Fruit fly (Drosophila melanogaster) whole organism, embryonic: Measurements from ENCODE around the gene CG17187.

Source experiments
- ATbp ChIP-seq: fragments of 200-800 bp; sonication (Bioruptor generic); optimal IDR thresholded peaks from 2 replicates; lab custom pipeline; 2017; ENCODE audit warnings: missing biosample characterization, mild to moderate bottlenecking, missing genetic modification characterization, missing genetic modification reagents
- Asciz ChIP-seq: fragments of 200-800 bp; sonication (Bioruptor generic); optimal IDR thresholded peaks from 2 replicates; lab custom pipeline; 2017; ENCODE audit warnings: missing biosample characterization, mild to moderate bottlenecking, missing genetic modification characterization, missing genetic modification reagents
- Atf6 ChIP-seq: fragments of 200-800 bp; sonication (Bioruptor generic); IDR thresholded peaks from 2 replicates; pipeline ENCODE4 v1.3.6; 2022; ENCODE audit warnings: missing biosample characterization, missing genetic modification characterization
- Bteb2 ChIP-seq: fragments of 200-800 bp; sonication (Bioruptor generic); optimal IDR thresholded peaks from 2 replicates; lab custom pipeline; 2016; ENCODE audit warnings: missing biosample characterization, missing genetic modification characterization
- CG10321 ChIP-seq: fragments of 200-800 bp; sonication (Bioruptor generic); IDR thresholded peaks from 2 replicates; pipeline ENCODE4 v1.3.6; 2022; ENCODE audit warnings: missing biosample characterization, missing genetic modification characterization
- CG10959 ChIP-seq: fragments of 200-800 bp; sonication (Bioruptor generic); IDR thresholded peaks from 2 replicates; pipeline ENCODE4 v1.3.6; 2022; ENCODE audit warnings: missing biosample characterization, missing genetic modification characterization
- CG12236 ChIP-seq: fragments of 200-800 bp; sonication (Bioruptor generic); optimal IDR thresholded peaks from 2 replicates; lab custom pipeline; 2016; ENCODE audit warnings: missing biosample characterization, missing genetic modification characterization
- CG12299 ChIP-seq: fragments of 200-800 bp; sonication (Bioruptor generic); optimal IDR thresholded peaks from 2 replicates; lab custom pipeline; 2018; ENCODE audit warnings: missing biosample characterization, mild to moderate bottlenecking, missing genetic modification characterization
- CG13123 ChIP-seq: fragments of 200-800 bp; sonication (Bioruptor generic); optimal IDR thresholded peaks from 2 replicates; lab custom pipeline; 2016; ENCODE audit warnings: missing biosample characterization, missing genetic modification characterization
- CG14860 ChIP-seq: fragments of 200-800 bp; sonication (Bioruptor generic); IDR thresholded peaks from 3 replicates; pipeline ENCODE4 v1.3.6; 2022; ENCODE audit warnings: missing biosample characterization, missing genetic modification characterization; ENCODE audit not compliant: partially characterized antibody
- CG15073 ChIP-seq: fragments of 200-800 bp; sonication (Bioruptor generic); optimal IDR thresholded peaks from 2 replicates; lab custom pipeline; 2016; ENCODE audit warnings: missing biosample characterization, missing genetic modification characterization
- CG1529 ChIP-seq: fragments of 200-800 bp; sonication (Bioruptor generic); optimal IDR thresholded peaks from 3 replicates; lab custom pipeline; 2018; ENCODE audit warnings: missing biosample characterization, missing genetic modification characterization
- CG15514 ChIP-seq: fragments of 200-800 bp; sonication (Bioruptor generic); optimal IDR thresholded peaks from 3 replicates; lab custom pipeline; 2017; ENCODE audit warnings: missing biosample characterization, missing genetic modification characterization, mild to moderate bottlenecking, moderate library complexity, missing genetic modification reagents
- CG1647 ChIP-seq: fragments of 200-800 bp; sonication (Bioruptor generic); optimal IDR thresholded peaks from 3 replicates; lab custom pipeline; 2016; ENCODE audit warnings: missing biosample characterization, missing genetic modification characterization
- CG16813 ChIP-seq: fragments of 200-800 bp; sonication (Bioruptor generic); IDR thresholded peaks from 3 replicates; pipeline ENCODE4 v1.3.6; 2022; ENCODE audit warnings: missing biosample characterization, missing genetic modification characterization; ENCODE audit not compliant: partially characterized antibody
- CG2712 ChIP-seq: fragments of 200-800 bp; optimal IDR thresholded peaks from 3 replicates; lab custom pipeline; 2019; ENCODE audit warnings: missing biosample characterization, mild to moderate bottlenecking, missing genetic modification characterization, moderate library complexity
- CG3726 ChIP-seq: fragments of 200-800 bp; sonication (Bioruptor generic); IDR thresholded peaks from 3 replicates; pipeline ENCODE4, ENCODE4 v1.3.6; 2022; ENCODE audit warnings: missing biosample characterization, missing genetic modification characterization
- CG6175 ChIP-seq: fragments of 200-800 bp; sonication (Bioruptor generic); IDR thresholded peaks from 3 replicates; pipeline ENCODE4 v1.3.6; 2022; ENCODE audit warnings: missing biosample characterization, missing genetic modification characterization
- CG6854 ChIP-seq: fragments of 200-800 bp; sonication (Bioruptor generic); optimal IDR thresholded peaks from 3 replicates; lab custom pipeline; 2017; ENCODE audit warnings: missing biosample characterization, mild to moderate bottlenecking, missing genetic modification characterization
- CG7357 ChIP-seq: fragments of 200-800 bp; sonication (Bioruptor generic); IDR thresholded peaks from 3 replicates; pipeline ENCODE4 v1.3.6; 2022; ENCODE audit warnings: missing biosample characterization, missing genetic modification characterization
- CG8388 ChIP-seq: fragments of 200-800 bp; sonication (Bioruptor generic); optimal IDR thresholded peaks from 2 replicates; lab custom pipeline; 2019; ENCODE audit warnings: missing biosample characterization, mild to moderate bottlenecking, missing genetic modification characterization, moderate library complexity
- Dref ChIP-seq: fragments of 200-800 bp; sonication (Bioruptor generic); IDR thresholded peaks from 2 replicates; pipeline ENCODE4 v1.3.6; 2022; ENCODE audit warnings: missing biosample characterization, missing genetic modification characterization
- Hand ChIP-seq: fragments of 200-800 bp; sonication (Bioruptor generic); optimal IDR thresholded peaks from 2 replicates; lab custom pipeline; 2017; ENCODE audit warnings: mild to moderate bottlenecking, missing biosample characterization, missing genetic modification reagents, missing genetic modification characterization
- Hmx ChIP-seq: fragments of 200-800 bp; sonication (Bioruptor generic); optimal IDR thresholded peaks from 2 replicates; lab custom pipeline; 2016; ENCODE audit warnings: missing biosample characterization, missing genetic modification characterization
- Hr39 ChIP-seq: fragments of >200 bp; optimal IDR thresholded peaks from 2 replicates; lab custom pipeline; 2017
- Mad ChIP-seq: fragments of 200-800 bp; sonication (Bioruptor generic); optimal IDR thresholded peaks from 2 replicates; lab custom pipeline; 2016; ENCODE audit warnings: missing biosample characterization, missing genetic modification characterization
- NC2α ChIP-seq: fragments of 200-800 bp; sonication (Bioruptor generic); optimal IDR thresholded peaks from 2 replicates; lab custom pipeline; 2016; ENCODE audit warnings: missing biosample characterization, missing genetic modification characterization
- Oli ChIP-seq: fragments of 200-800 bp; sonication (Bioruptor generic); optimal IDR thresholded peaks from 2 replicates; lab custom pipeline; 2018; ENCODE audit warnings: missing biosample characterization, mild to moderate bottlenecking, missing genetic modification characterization, moderate library complexity
- Optix ChIP-seq: fragments of 200-800 bp; sonication (Bioruptor generic); IDR thresholded peaks from 3 replicates; pipeline ENCODE4 v1.3.6; 2022; ENCODE audit warnings: missing biosample characterization, missing genetic modification characterization
- cwo ChIP-seq: fragments of 200-800 bp; sonication (Bioruptor generic); optimal IDR thresholded peaks from 3 replicates; lab custom pipeline; 2017; ENCODE audit warnings: missing biosample characterization, missing genetic modification characterization, mild to moderate bottlenecking, moderate library complexity, missing genetic modification reagents
- danr ChIP-seq: fragments of 200-800 bp; sonication (Bioruptor generic); IDR thresholded peaks from 2 replicates; pipeline ENCODE4 v1.3.6; 2022; ENCODE audit warnings: missing biosample characterization, missing genetic modification characterization
- ewg ChIP-seq: fragments of 200-800 bp; sonication (Bioruptor generic); optimal IDR thresholded peaks from 3 replicates; lab custom pipeline; 2017; ENCODE audit warnings: mild to moderate bottlenecking, missing biosample characterization, missing genetic modification reagents, missing genetic modification characterization
- eyg ChIP-seq: fragments of 200-800 bp; sonication (Bioruptor generic); optimal IDR thresholded peaks from 3 replicates; lab custom pipeline; 2016; ENCODE audit warnings: missing biosample characterization, missing genetic modification characterization
- fd96Cb ChIP-seq: fragments of 200-800 bp; sonication (Bioruptor generic); optimal IDR thresholded peaks from 2 replicates; lab custom pipeline; 2018; ENCODE audit warnings: missing biosample characterization, mild to moderate bottlenecking, missing genetic modification characterization, moderate library complexity
- gsb-n ChIP-seq: fragments of 200-800 bp; sonication (Bioruptor generic); optimal IDR thresholded peaks from 3 replicates; lab custom pipeline; 2018; ENCODE audit warnings: missing biosample characterization, mild to moderate bottlenecking, missing genetic modification characterization
- hbn ChIP-seq: fragments of 200-800 bp; sonication (Bioruptor generic); IDR thresholded peaks from 2 replicates; pipeline ENCODE4 v1.3.6; 2022; ENCODE audit warnings: missing biosample characterization, missing genetic modification characterization; ENCODE audit not compliant: partially characterized antibody
- inv ChIP-seq: fragments of 200-800 bp; sonication (Bioruptor generic); IDR thresholded peaks from 2 replicates; pipeline ENCODE4 v1.3.6; 2022; ENCODE audit warnings: missing biosample characterization, missing genetic modification characterization; ENCODE audit not compliant: partially characterized antibody
- lmd ChIP-seq: fragments of 200-800 bp; sonication (Bioruptor generic); IDR thresholded peaks from 2 replicates; pipeline ENCODE4 v1.3.6; 2022; ENCODE audit warnings: missing biosample characterization, missing genetic modification characterization
- nmo ChIP-seq: fragments of 200-800 bp; sonication (Bioruptor generic); optimal IDR thresholded peaks from 2 replicates; lab custom pipeline; 2018; ENCODE audit warnings: missing biosample characterization, mild to moderate bottlenecking, missing genetic modification characterization, moderate library complexity
- org-1 ChIP-seq: fragments of 200-800 bp; sonication (Bioruptor generic); optimal IDR thresholded peaks from 2 replicates; lab custom pipeline; 2017; ENCODE audit warnings: missing biosample characterization, missing genetic modification characterization
- peb ChIP-seq: fragments of 200-800 bp; sonication (Bioruptor generic); IDR thresholded peaks from 2 replicates; pipeline ENCODE4 v1.3.6; 2022; ENCODE audit warnings: missing biosample characterization, missing genetic modification characterization
- prd ChIP-seq, 3 experiments: fragments of >200 bp in 2 of 3; fragments of 200-800 bp in 1 of 3; sonication (Bioruptor generic) in 1 of 3; optimal IDR thresholded peaks in 2 of 3; IDR thresholded peaks in 1 of 3; 2 replicates in 2 of 3; 3 replicates in 1 of 3; pipeline versions ENCODE4 v1.3.6 to Lab custom; 2017 to 2022; ENCODE audit warnings: missing biosample characterization in 1 of 3, missing genetic modification characterization in 1 of 3
- sd ChIP-seq: fragments of 200-800 bp; sonication (Bioruptor generic); optimal IDR thresholded peaks from 3 replicates; lab custom pipeline; 2018; ENCODE audit warnings: missing biosample characterization, mild to moderate bottlenecking, missing genetic modification characterization, moderate library complexity
- sens ChIP-seq: fragments of 200-800 bp; sonication (Bioruptor generic); peaks from one replicate; lab custom pipeline; 2016; ENCODE audit warnings: missing biosample characterization, missing genetic modification characterization
- so ChIP-seq: fragments of 200-800 bp; sonication (Bioruptor generic); IDR thresholded peaks from 3 replicates; pipeline ENCODE4 v1.3.6; 2022; ENCODE audit warnings: missing biosample characterization, missing genetic modification characterization
- sqz ChIP-seq: fragments of 200-800 bp; sonication (Bioruptor generic); optimal IDR thresholded peaks from 3 replicates; lab custom pipeline; 2018; ENCODE audit warnings: missing biosample characterization, mild to moderate bottlenecking, missing genetic modification characterization
- ssp ChIP-seq: fragments of 200-800 bp; sonication (Bioruptor generic); IDR thresholded peaks from 2 replicates; pipeline ENCODE4 v1.3.6; 2022; ENCODE audit warnings: missing biosample characterization, missing genetic modification characterization
- stc ChIP-seq: fragments of 200-800 bp; sonication (Bioruptor generic); IDR thresholded peaks from 2 replicates; pipeline ENCODE4 v1.3.6; 2022; ENCODE audit warnings: missing biosample characterization, missing genetic modification characterization
- wdn ChIP-seq: fragments of 200-800 bp; sonication (Bioruptor generic); IDR thresholded peaks from 2 replicates; pipeline ENCODE4 v1.3.6; 2022; ENCODE audit warnings: missing biosample characterization, missing genetic modification characterization
- wor ChIP-seq: fragments of 200-800 bp; sonication (Bioruptor generic); IDR thresholded peaks from 2 replicates; pipeline ENCODE4 v1.3.6; 2022; ENCODE audit warnings: missing biosample characterization, missing genetic modification characterization
- zfh2 ChIP-seq: fragments of 200-800 bp; sonication (Bioruptor generic); optimal IDR thresholded peaks from 2 replicates; lab custom pipeline; 2016; ENCODE audit warnings: missing biosample characterization, missing genetic modification characterization

Gene CG17187

dm6 chr3R:11214449-11214950, 17.2 kb downstream of the CG17187 start, which contains the start of gene ZnT86D:
Gene ZnT86D (minus strand): TSS chr3R:11214539.
- peak; percentile 27 for TF ChIP-seq eyg (GFP tag; lab: Kevin White, UChicago)
- TF ChIP-seq so (GFP tag; lab: Robert Waterston, UW): no peak
- TF ChIP-seq Mad (GFP tag; lab: Kevin White, UChicago): peak; percentile 42
- TF ChIP-seq sqz (GFP tag; lab: Kevin White, UChicago): peak; percentile 46
- TF ChIP-seq inv: no peak
- TF ChIP-seq CG6854: no peak
- no peak for TF ChIP-seq org-1
- TF ChIP-seq Hmx: no peak
- peak; percentile 5 for TF ChIP-seq Asciz
- TF ChIP-seq CG2712: peak; percentile 78
- no peak for TF ChIP-seq CG15073 (GFP tag; lab: Kevin White, UChicago)
- peak; percentile 80 for TF ChIP-seq CG10321 (GFP tag; lab: Robert Waterston, UW)
- TF ChIP-seq CG3726 (GFP tag; lab: Robert Waterston, UW): no peak
- TF ChIP-seq CG12236 (GFP tag; lab: Kevin White, UChicago): no peak
- TF ChIP-seq sd (tag; lab: Kevin White, UChicago): peak; percentile 55
- peak; percentile 49 for TF ChIP-seq cwo (GFP tag; lab: Kevin White, UChicago)
- TF ChIP-seq Dref (GFP tag; lab: Robert Waterston, UW): no peak
- TF ChIP-seq ssp: no peak
- no peak for TF ChIP-seq Hr39
- peak; percentile 36 for TF ChIP-seq CG12299 (tag; lab: Kevin White, UChicago)
- peak; percentile 56; the same call in 1 of the 2 replicates for TF ChIP-seq lmd (GFP tag; lab: Robert Waterston, UW)
- no peak for TF ChIP-seq stc (GFP tag; lab: Robert Waterston, UW)
- TF ChIP-seq peb: no peak
- TF ChIP-seq CG7357: peak; percentile 24; the same call in 1 of the 3 replicates
- TF ChIP-seq NC2α (GFP tag; lab: Kevin White, UChicago): no peak
- no peak for TF ChIP-seq CG10959 (GFP tag; lab: Robert Waterston, UW)
- TF ChIP-seq zfh2 (GFP tag; lab: Kevin White, UChicago): peak; percentile 72
- peak; percentile 39 for TF ChIP-seq CG8388 (GFP tag; lab: Kevin White, UChicago)
- no peak for TF ChIP-seq danr
- peak; percentile 67 for TF ChIP-seq nmo (GFP tag; lab: Kevin White, UChicago)
- TF ChIP-seq Atf6 (GFP tag; lab: Robert Waterston, UW): no peak; the same call in 1 of the 2 replicates
- peak; percentile 90 for TF ChIP-seq sens
- peak; percentile 37 for TF ChIP-seq fd96Cb
- peak; percentile 44 for TF ChIP-seq Oli (tag; lab: Kevin White, UChicago)
- TF ChIP-seq hbn (GFP tag; lab: Robert Waterston, UW): no peak
- TF ChIP-seq wor (GFP tag; lab: Robert Waterston, UW): no peak
- TF ChIP-seq CG6175 (GFP tag; lab: Robert Waterston, UW): no peak
- no peak for TF ChIP-seq CG16813 (GFP tag; lab: Robert Waterston, UW)
- TF ChIP-seq CG13123 (GFP tag; lab: Kevin White, UChicago): peak; percentile 17
- peak; percentile 50 for TF ChIP-seq Bteb2 (GFP tag; lab: Kevin White, UChicago)
- peak; percentile 61 for TF ChIP-seq CG15514 (GFP tag; lab: Kevin White, UChicago)
- TF ChIP-seq CG1647 (GFP tag; lab: Kevin White, UChicago): peak; percentile 22
- TF ChIP-seq Optix (GFP tag; lab: Robert Waterston, UW): no peak
- peak; percentile 20 for TF ChIP-seq gsb-n
- TF ChIP-seq Hand (GFP tag; lab: Kevin White, UChicago): peak; percentile 15
- TF ChIP-seq CG14860 (GFP tag; lab: Robert Waterston, UW): no peak
- TF ChIP-seq CG1529: peak; percentile 20
- TF ChIP-seq ewg (GFP tag; lab: Kevin White, UChicago): peak; percentile 10
- TF ChIP-seq wdn (GFP tag; lab: Robert Waterston, UW): 0 out of 2 replicates have a peak, but pooled peaks have one; percentile 35
- TF ChIP-seq ATbp (GFP tag; lab: Kevin White, UChicago): peak; percentile 21
- TF ChIP-seq prd (optimal IDR thresholded peaks at IDR 0.05; lab: Kevin White, UChicago): no peak
- peak; percentile 69 for TF ChIP-seq prd (GFP tag; IDR thresholded peaks at IDR 0.05; lab: Robert Waterston, UW)
